Worm (Caenorhabditis elegans) whole organism, L3 larva: ENCODE data around the gene C17B7.4.

Experiments
- R02D3.7 ChIP-seq: fragments of 150-350 bp; optimal IDR thresholded peaks from 2 replicates; lab custom pipeline; 2014; ENCODE audit warnings: missing biosample characterization, missing genetic modification characterization
- ZK546.5 ChIP-seq: sonication (generic microtip); optimal IDR thresholded peaks from 2 replicates; lab custom pipeline; 2017; ENCODE audit warnings: missing biosample characterization, missing genetic modification characterization
- aly-2 ChIP-seq: fragments of 150-350 bp; optimal IDR thresholded peaks from 2 replicates; lab custom pipeline; 2014; ENCODE audit warnings: missing biosample characterization, missing genetic modification characterization
- ceh-16 ChIP-seq: sonication (generic microtip); optimal IDR thresholded peaks from 2 replicates; lab custom pipeline; 2017; ENCODE audit warnings: missing biosample characterization, missing genetic modification characterization
- ceh-28 ChIP-seq: fragments of 150-350 bp; optimal IDR thresholded peaks from 2 replicates; lab custom pipeline; 2014; ENCODE audit warnings: missing biosample characterization, missing genetic modification reagents, missing genetic modification characterization
- ceh-9 ChIP-seq: sonication (generic microtip); optimal IDR thresholded peaks from 2 replicates; lab custom pipeline; 2018; ENCODE audit warnings: missing biosample characterization, missing genetic modification characterization
- egl-27 ChIP-seq: sonication (generic microtip); optimal IDR thresholded peaks from 4 replicates; lab custom pipeline; 2017; ENCODE audit warnings: missing biosample characterization, missing genetic modification reagents, missing genetic modification characterization
- egl-5 ChIP-seq: fragments of 150-350 bp; optimal IDR thresholded peaks from 2 replicates; lab custom pipeline; 2017; ENCODE audit warnings: missing biosample characterization, missing genetic modification reagents, missing genetic modification characterization, inconsistent platforms
- elt-2 ChIP-seq: sonication (generic microtip); optimal IDR thresholded peaks from 2 replicates; lab custom pipeline; 2016; ENCODE audit warnings: missing genetic modification reagents, mild to moderate bottlenecking, missing genetic modification characterization, missing compliant biosample characterization
- elt-3 ChIP-seq, 3 experiments: fragments of 150-350 bp in 1 of 3; sonication (generic microtip) in 2 of 3; optimal IDR thresholded peaks; 2 replicates in 2 of 3; 4 replicates in 1 of 3; lab custom pipeline; 2014 to 2017; ENCODE audit warnings: missing biosample characterization in 3 of 3, missing genetic modification characterization in 3 of 3
- eor-1 ChIP-seq, 2 experiments: fragments of 150-350 bp; optimal IDR thresholded peaks; 2 replicates each; lab custom pipeline; 2014 to 2018; ENCODE audit warnings: missing biosample characterization in 2 of 2, missing genetic modification characterization in 2 of 2
- fkh-10 ChIP-seq: sonication (generic microtip); optimal IDR thresholded peaks from 2 replicates; lab custom pipeline; 2017; ENCODE audit warnings: missing biosample characterization, missing genetic modification reagents, missing genetic modification characterization
- fos-1 ChIP-seq: fragments of 150-350 bp; optimal IDR thresholded peaks from 2 replicates; lab custom pipeline; 2014; ENCODE audit warnings: missing biosample characterization, missing genetic modification characterization
- hmg-11 ChIP-seq: sonication (generic microtip); optimal IDR thresholded peaks from 2 replicates; lab custom pipeline; 2016; ENCODE audit warnings: missing genetic modification characterization, missing compliant biosample characterization
- jun-1 ChIP-seq: fragments of 150-350 bp; optimal IDR thresholded peaks from 2 replicates; lab custom pipeline; 2014; ENCODE audit warnings: missing biosample characterization, missing genetic modification reagents, missing genetic modification characterization
- lin-15B ChIP-seq: fragments of 150-350 bp; optimal IDR thresholded peaks from 2 replicates; lab custom pipeline; 2014; ENCODE audit warnings: missing biosample characterization, missing genetic modification characterization
- lin-39 ChIP-seq: fragments of 150-350 bp; optimal IDR thresholded peaks from 2 replicates; lab custom pipeline; 2018; ENCODE audit warnings: missing biosample characterization, missing genetic modification reagents, missing genetic modification characterization
- lsy-12 ChIP-seq: sonication (generic microtip); optimal IDR thresholded peaks from 2 replicates; lab custom pipeline; 2016; ENCODE audit warnings: mild to moderate bottlenecking, missing genetic modification characterization, missing compliant biosample characterization
- mdl-1 ChIP-seq: fragments of 150-350 bp; optimal IDR thresholded peaks from 2 replicates; lab custom pipeline; 2014; ENCODE audit warnings: missing biosample characterization, missing genetic modification characterization
- nfya-1 ChIP-seq: sonication (generic microtip); optimal IDR thresholded peaks from 2 replicates; lab custom pipeline; 2017; ENCODE audit warnings: missing genetic modification characterization, mild to moderate bottlenecking, missing compliant biosample characterization, antibody characterized with exemption, moderate library complexity; ENCODE audit not compliant: insufficient read depth
- nhr-11 ChIP-seq: fragments of 150-350 bp; optimal IDR thresholded peaks from 2 replicates; lab custom pipeline; 2014; ENCODE audit warnings: missing biosample characterization, missing genetic modification characterization
- nhr-23 ChIP-seq: fragments of 150-350 bp; optimal IDR thresholded peaks from 2 replicates; lab custom pipeline; 2014; ENCODE audit warnings: missing biosample characterization, missing genetic modification reagents, missing genetic modification characterization
- nhr-25 ChIP-seq: sonication (generic microtip); optimal IDR thresholded peaks from 2 replicates; lab custom pipeline; 2017; ENCODE audit warnings: missing biosample characterization, missing genetic modification characterization
- nhr-43 ChIP-seq: sonication (generic microtip); optimal IDR thresholded peaks from 2 replicates; lab custom pipeline; 2016; ENCODE audit warnings: mild to moderate bottlenecking, missing genetic modification characterization, missing compliant biosample characterization; ENCODE audit not compliant: poor library complexity, severe bottlenecking
- nhr-67 ChIP-seq: fragments of 150-350 bp; optimal IDR thresholded peaks from 2 replicates; lab custom pipeline; 2014; ENCODE audit warnings: missing biosample characterization, missing genetic modification characterization
- nhr-77 ChIP-seq: fragments of 150-350 bp; optimal IDR thresholded peaks from 2 replicates; lab custom pipeline; 2014; ENCODE audit warnings: missing biosample characterization, missing genetic modification characterization
- pha-4 ChIP-seq: fragments of 150-350 bp; optimal IDR thresholded peaks from 2 replicates; lab custom pipeline; 2014; ENCODE audit warnings: missing biosample characterization, missing genetic modification reagents, missing genetic modification characterization
- pqm-1 ChIP-seq: fragments of 150-350 bp; optimal IDR thresholded peaks from 2 replicates; lab custom pipeline; 2017; ENCODE audit warnings: missing biosample characterization, missing genetic modification characterization, inconsistent platforms
- snpc-4 ChIP-seq: fragments of 150-350 bp; optimal IDR thresholded peaks from 2 replicates; lab custom pipeline; 2014; ENCODE audit warnings: missing biosample characterization, missing genetic modification characterization
- tbx-2 ChIP-seq: sonication (generic microtip); optimal IDR thresholded peaks from 2 replicates; lab custom pipeline; 2016; ENCODE audit warnings: mild to moderate bottlenecking, missing genetic modification characterization, missing compliant biosample characterization
- unc-39 ChIP-seq: sonication (generic microtip); optimal IDR thresholded peaks from 4 replicates; lab custom pipeline; 2017; ENCODE audit warnings: missing biosample characterization, missing genetic modification characterization
- unc-62 ChIP-seq: fragments of 150-350 bp; sonication (generic microtip); optimal IDR thresholded peaks from 4 replicates; lab custom pipeline; 2014; ENCODE audit warnings: missing biosample characterization, missing genetic modification reagents, missing genetic modification characterization
- zag-1 ChIP-seq: fragments of 150-350 bp; optimal IDR thresholded peaks from 2 replicates; lab custom pipeline; 2014; ENCODE audit warnings: missing biosample characterization, missing genetic modification characterization
- ztf-4 ChIP-seq: fragments of 150-350 bp; optimal IDR thresholded peaks from 2 replicates; lab custom pipeline; 2014; ENCODE audit warnings: missing biosample characterization, missing genetic modification characterization

The C17B7.4 gene

ce11 chrV:3301898-3302297 lies 37.2 kb upstream of the C17B7.4 start, which contains the start of gene srbc-1:
srbc-1 (minus strand) TSS chrV:3301998.
- no peak for TF ChIP-seq aly-2
- no peak for TF ChIP-seq eor-1 (tag; optimal IDR thresholded peaks at IDR 0.05; lab: Kevin White, UChicago)
- TF ChIP-seq jun-1 (tag; lab: Kevin White, UChicago): no peak
- no peak for TF ChIP-seq nhr-11 (tag; lab: Kevin White, UChicago)
- TF ChIP-seq ceh-9 (tag; lab: Kevin White, UChicago): no peak
- TF ChIP-seq fos-1: no peak

ce11 chrV:3308169-3308568 lies 30.9 kb upstream of the C17B7.4 start, which contains the start of gene srbc-3:
srbc-3 (plus strand) TSS chrV:3308469.
- TF ChIP-seq lsy-12 (tag; lab: Kevin White, UChicago) (no peak), unc-62 (GFP tag; lab: Kevin White, UChicago) (no peak), lin-39 (tag; lab: Kevin White, UChicago) (no peak), zag-1 (tag; lab: Kevin White, UChicago) (no peak), nfya-1 (tag; lab: Kevin White, UChicago) (no peak), hmg-11 (tag; lab: Kevin White, UChicago) (no peak), ZK546.5 (tag; lab: Kevin White, UChicago) (no peak), snpc-4 (tag; lab: Kevin White, UChicago) (no peak), pha-4 (tag; lab: Kevin White, UChicago) (no peak), nhr-23 (tag; lab: Kevin White, UChicago) (no peak), nhr-25 (tag; lab: Kevin White, UChicago) (no peak), elt-3 (tag; optimal IDR thresholded peaks at IDR 0.05; lab: Kevin White, UChicago) (no peak), ceh-16 (tag; lab: Kevin White, UChicago) (no peak), fkh-10 (GFP tag; lab: Kevin White, UChicago) (no peak), ztf-4 (no peak), mdl-1 (tag; lab: Kevin White, UChicago) (no peak), nhr-11 (tag; lab: Kevin White, UChicago) (no peak), nhr-77 (tag; lab: Kevin White, UChicago) (no peak), egl-27 (tag; lab: Kevin White, UChicago) (no peak), lin-15B (tag; lab: Kevin White, UChicago) (no peak)

ce11 chrV:3312067-3312666 lies 26.9 kb upstream of the C17B7.4 start, which contains the start of gene arrd-18:
arrd-18 (minus strand) TSS chrV:3312117.
- TF ChIP-seq pqm-1 (tag; lab: Kevin White, UChicago): no peak
- TF ChIP-seq hmg-11 (tag; lab: Kevin White, UChicago): peak; percentile 50
- TF ChIP-seq nfya-1 (tag; lab: Kevin White, UChicago): peak; percentile 27
- TF ChIP-seq aly-2: no peak
- TF ChIP-seq ceh-28: no peak
- TF ChIP-seq lsy-12 (tag; lab: Kevin White, UChicago): no peak
- peak; percentile 38 for TF ChIP-seq elt-2 (tag; lab: Kevin White, UChicago)
- TF ChIP-seq snpc-4 (tag; lab: Kevin White, UChicago): peak; percentile 14

ce11 chrV:3315308-3315707 lies 23.8 kb upstream of the C17B7.4 start, which contains the start of gene arrd-19:
arrd-19 (minus strand) TSS chrV:3315516.
- peak in 1 of 3 experiments; percentile 39 for TF ChIP-seq elt-3 (tag; optimal IDR thresholded peaks at IDR 0.05; lab: Kevin White, UChicago)
- peak; percentile 13 for TF ChIP-seq jun-1 (tag; lab: Kevin White, UChicago)
- TF ChIP-seq hmg-11 (tag; lab: Kevin White, UChicago): peak; percentile 84
- peak; percentile 52 for TF ChIP-seq ceh-28
- peak; percentile 75 for TF ChIP-seq egl-5 (tag; lab: Kevin White, UChicago)
- no peak for TF ChIP-seq R02D3.7 (tag; lab: Kevin White, UChicago)
- peak; percentile 38 for TF ChIP-seq tbx-2 (tag; lab: Kevin White, UChicago)
- TF ChIP-seq eor-1 (tag; optimal IDR thresholded peaks at IDR 0.05; lab: Kevin White, UChicago): no peak
- TF ChIP-seq lin-39 (tag; lab: Kevin White, UChicago): peak; percentile 60
- TF ChIP-seq nhr-23 (tag; lab: Kevin White, UChicago): peak; percentile 85
- TF ChIP-seq unc-39 (tag; lab: Kevin White, UChicago): no peak
- peak; percentile 46 for TF ChIP-seq elt-2 (tag; lab: Kevin White, UChicago)
- TF ChIP-seq nhr-77 (tag; lab: Kevin White, UChicago): no peak
- no peak for TF ChIP-seq aly-2
- peak; percentile 45 for TF ChIP-seq snpc-4 (tag; lab: Kevin White, UChicago)
- TF ChIP-seq nhr-67 (tag; lab: Kevin White, UChicago): no peak
- peak; percentile 92 for TF ChIP-seq nhr-25 (tag; lab: Kevin White, UChicago)
- peak; percentile 70 for TF ChIP-seq lin-15B (tag; lab: Kevin White, UChicago)
- TF ChIP-seq ceh-9 (tag; lab: Kevin White, UChicago): no peak
- TF ChIP-seq pha-4 (tag; lab: Kevin White, UChicago): peak; percentile 89
- peak; percentile 72 for TF ChIP-seq nhr-43 (tag; lab: Kevin White, UChicago)
- TF ChIP-seq nfya-1 (tag; lab: Kevin White, UChicago): peak; percentile 83
- peak; percentile 11 for TF ChIP-seq pqm-1 (tag; lab: Kevin White, UChicago)
